Fruit fly (Drosophila melanogaster) whole organism, embryonic: ENCODE measurements around the gene Naa20A.

Experiments
- Abd-B ChIP-seq: fragments of 200-800 bp; sonication (Bioruptor generic); optimal IDR thresholded peaks from 2 replicates; lab custom pipeline; 2018; ENCODE audit warnings: missing biosample characterization, mild to moderate bottlenecking, missing genetic modification characterization, moderate library complexity
- CG10267 ChIP-seq: fragments of 200-800 bp; sonication (Bioruptor generic); optimal IDR thresholded peaks from 2 replicates; lab custom pipeline; 2018; ENCODE audit warnings: missing biosample characterization, mild to moderate bottlenecking, missing genetic modification characterization, moderate library complexity
- CG12391 ChIP-seq: fragments of 200-800 bp; sonication (Bioruptor generic); optimal IDR thresholded peaks from 3 replicates; lab custom pipeline; 2018; ENCODE audit warnings: missing biosample characterization, mild to moderate bottlenecking, missing genetic modification characterization, moderate library complexity
- CG17612 ChIP-seq: fragments of 200-800 bp; sonication (Bioruptor generic); IDR thresholded peaks from 2 replicates; pipeline ENCODE4 v1.3.6; 2022; ENCODE audit warnings: missing biosample characterization, missing genetic modification characterization
- Hey ChIP-seq: fragments of 200-800 bp; sonication (Bioruptor generic); optimal IDR thresholded peaks from 3 replicates; lab custom pipeline; 2018; ENCODE audit warnings: missing biosample characterization, mild to moderate bottlenecking, missing genetic modification characterization
- Poxn ChIP-seq: fragments of 200-800 bp; sonication (Bioruptor generic); IDR thresholded peaks from 2 replicates; pipeline ENCODE4 v1.3.6; 2022; ENCODE audit warnings: missing biosample characterization, missing genetic modification characterization
- bigmax ChIP-seq: fragments of 200-800 bp; sonication (Bioruptor generic); optimal IDR thresholded peaks from 2 replicates; lab custom pipeline; 2018; ENCODE audit warnings: missing biosample characterization, mild to moderate bottlenecking, missing genetic modification characterization
- grau ChIP-seq: fragments of 200-800 bp; optimal IDR thresholded peaks from 3 replicates; lab custom pipeline; 2019; ENCODE audit warnings: missing biosample characterization, mild to moderate bottlenecking, missing genetic modification characterization, moderate library complexity
- h ChIP-seq: fragments of >200 bp; optimal IDR thresholded peaks from 2 replicates; lab custom pipeline; 2017
- scrt ChIP-seq: fragments of 200-800 bp; sonication (Bioruptor generic); optimal IDR thresholded peaks from 2 replicates; lab custom pipeline; 2018; ENCODE audit warnings: missing biosample characterization, mild to moderate bottlenecking, missing genetic modification characterization, moderate library complexity
- zfh1 ChIP-seq: fragments of 200-800 bp; sonication (Bioruptor generic); IDR thresholded peaks from 3 replicates; pipeline ENCODE4 v1.3.6; 2022; ENCODE audit warnings: missing biosample characterization, missing genetic modification characterization

DNA sequence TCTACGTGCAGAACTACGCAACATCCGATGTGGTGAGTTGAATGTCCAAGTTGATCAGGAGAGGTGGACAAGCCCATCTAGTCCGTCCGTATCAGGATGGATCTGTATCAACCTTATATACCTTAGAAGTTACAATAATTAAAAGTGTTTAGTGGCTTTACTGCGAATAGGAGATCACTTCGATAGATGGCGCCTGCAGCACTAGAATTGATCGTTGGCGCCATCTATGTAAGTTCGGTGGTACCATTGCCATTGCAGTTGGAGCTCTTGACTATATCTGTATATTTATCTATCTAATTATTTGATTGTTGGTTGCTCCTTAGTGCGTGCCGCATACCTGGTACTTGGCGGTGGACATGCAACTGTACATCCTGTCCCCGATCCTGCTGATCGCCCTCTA lies 37.7 kb downstream of the Naa20A start:
- TF ChIP-seq grau (tag; lab: Kevin White, UChicago), result no peak
- TF ChIP-seq CG17612, result no peak
- TF ChIP-seq Poxn (GFP tag; lab: Robert Waterston, UW), result no peak
- no peak for TF ChIP-seq scrt
- no peak for TF ChIP-seq bigmax (GFP tag; lab: Kevin White, UChicago)
- TF ChIP-seq h (lab: Kevin White, UChicago), result no peak
- TF ChIP-seq zfh1 (GFP tag; lab: Robert Waterston, UW), result no peak
- no peak for TF ChIP-seq Abd-B (GFP tag; lab: Kevin White, UChicago)
- TF ChIP-seq Hey (tag; lab: Kevin White, UChicago), result no peak
- no peak for TF ChIP-seq CG12391 (tag; lab: Kevin White, UChicago)
- TF ChIP-seq CG10267 (tag; lab: Kevin White, UChicago), result no peak
